Worm (Caenorhabditis elegans) whole organism, L4 larva: ENCODE results near the gene B0454.26.

Source experiments
- D1046.2 ChIP-seq: fragments of 200-800 bp; sonication (Bioruptor generic); IDR thresholded peaks from 2 replicates; pipeline ENCODE4 v1.3.6; 2022; ENCODE audit warnings: missing genetic modification characterization, missing compliant biosample characterization
- F26F4.8 ChIP-seq: fragments of 200-800 bp; sonication (Bioruptor generic); conservative IDR thresholded peaks from 2 replicates; pipeline ENCODE4 v1.3.6; 2022; ENCODE audit warnings: missing genetic modification characterization, missing compliant biosample characterization
- F37D6.2 ChIP-seq: sonication (generic microtip); optimal IDR thresholded peaks from 2 replicates; lab custom pipeline; 2016; ENCODE audit warnings: mild to moderate bottlenecking, missing genetic modification characterization, missing compliant biosample characterization
- F49E8.2 ChIP-seq: sonication (generic microtip); optimal IDR thresholded peaks from 2 replicates; lab custom pipeline; 2016; ENCODE audit warnings: missing compliant biosample characterization, mild to moderate bottlenecking, missing genetic modification characterization, borderline replicate concordance
- T20F7.1 ChIP-seq: fragments of 200-800 bp; sonication (Bioruptor generic); optimal IDR thresholded peaks from 2 replicates; lab custom pipeline; 2018; ENCODE audit warnings: mild to moderate bottlenecking, missing genetic modification characterization, missing compliant biosample characterization
- T26A8.4 ChIP-seq: fragments of 200-800 bp; sonication (Bioruptor generic); IDR thresholded peaks from 2 replicates; pipeline ENCODE4 v1.3.6; 2022; ENCODE audit warnings: missing genetic modification characterization, missing compliant biosample characterization
- aly-2 ChIP-seq: sonication (generic microtip); optimal IDR thresholded peaks from 2 replicates; lab custom pipeline; 2018; ENCODE audit warnings: missing biosample characterization, missing genetic modification characterization
- ces-1 ChIP-seq: fragments of 150-350 bp; sonication (generic microtip); optimal IDR thresholded peaks from 4 replicates; lab custom pipeline; 2014; ENCODE audit warnings: missing biosample characterization, missing genetic modification reagents, missing genetic modification characterization
- ctbp-1 ChIP-seq: fragments of 200-800 bp; sonication (Bioruptor generic); IDR thresholded peaks from 2 replicates; pipeline ENCODE4 v1.3.6; 2022; ENCODE audit warnings: missing genetic modification reagents, missing genetic modification characterization, missing compliant biosample characterization
- daf-12 ChIP-seq: fragments of 150-350 bp; optimal IDR thresholded peaks from 2 replicates; lab custom pipeline; 2014; ENCODE audit warnings: missing biosample characterization, missing genetic modification reagents, missing genetic modification characterization
- daf-16 ChIP-seq, 3 experiments: sonication (generic microtip); optimal IDR thresholded peaks; 2 replicates each; lab custom pipeline; 2016 to 2017; ENCODE audit warnings: missing genetic modification characterization in 3 of 3, missing genetic modification reagents in 3 of 3, mild to moderate bottlenecking in 2 of 3, missing compliant biosample characterization in 2 of 3, missing biosample characterization in 1 of 3, moderate library complexity in 1 of 3
- dmd-6 ChIP-seq: fragments of 200-800 bp; sonication (Bioruptor generic); IDR thresholded peaks from 2 replicates; pipeline ENCODE4 v1.3.6; 2022; ENCODE audit warnings: missing genetic modification reagents, missing genetic modification characterization, missing compliant biosample characterization
- dmd-8 ChIP-seq: fragments of 200-800 bp; sonication (Bioruptor generic); IDR thresholded peaks from 2 replicates; pipeline ENCODE4 v1.3.6; 2022; ENCODE audit warnings: missing genetic modification characterization, missing compliant biosample characterization
- egl-43 ChIP-seq: fragments of 200-800 bp; sonication (Bioruptor generic); IDR thresholded peaks from 2 replicates; pipeline ENCODE4 v1.3.6; 2022; ENCODE audit warnings: missing genetic modification reagents, missing genetic modification characterization, missing compliant biosample characterization
- fos-1 ChIP-seq: fragments of 150-350 bp; optimal IDR thresholded peaks from 2 replicates; lab custom pipeline; 2014; ENCODE audit warnings: missing biosample characterization, missing genetic modification characterization
- hif-1 ChIP-seq, 2 experiments: sonication (generic microtip); optimal IDR thresholded peaks; 2 replicates each; lab custom pipeline; 2016 to 2017; ENCODE audit warnings: missing compliant biosample characterization in 2 of 2, missing genetic modification characterization in 2 of 2, missing genetic modification reagents in 2 of 2, missing genotype in 2 of 2, mild to moderate bottlenecking in 1 of 2
- hlh-11 ChIP-seq: fragments of 200-800 bp; sonication (Bioruptor generic); optimal IDR thresholded peaks from 2 replicates; lab custom pipeline; 2018; ENCODE audit warnings: mild to moderate bottlenecking, missing genetic modification characterization, missing compliant biosample characterization
- hlh-30 ChIP-seq: sonication (generic microtip); optimal IDR thresholded peaks from 2 replicates; lab custom pipeline; 2017; ENCODE audit warnings: antibody characterized with exemption, mild to moderate bottlenecking, missing genetic modification characterization, missing compliant biosample characterization; ENCODE audit not compliant: insufficient read depth
- hmg-1.1 ChIP-seq: fragments of 200-800 bp; sonication (Bioruptor generic); IDR thresholded peaks from 2 replicates; pipeline ENCODE4 v1.3.6; 2022; ENCODE audit warnings: missing genetic modification reagents, missing genetic modification characterization, missing compliant biosample characterization
- jun-1 ChIP-seq: fragments of 150-350 bp; optimal IDR thresholded peaks from 2 replicates; lab custom pipeline; 2014; ENCODE audit warnings: missing biosample characterization, missing genetic modification reagents, missing genetic modification characterization
- lim-7 ChIP-seq: fragments of 200-800 bp; sonication (Bioruptor generic); IDR thresholded peaks from 2 replicates; pipeline ENCODE4 v1.3.6; 2022; ENCODE audit warnings: missing genetic modification characterization, missing compliant biosample characterization
- lin-13 ChIP-seq: fragments of 150-350 bp; optimal IDR thresholded peaks from 2 replicates; lab custom pipeline; 2014; ENCODE audit warnings: missing biosample characterization, missing genetic modification reagents, missing genetic modification characterization
- lin-38 ChIP-seq: fragments of 200-800 bp; sonication (Bioruptor generic); IDR thresholded peaks from 2 replicates; pipeline ENCODE4 v1.3.6; 2022; ENCODE audit warnings: missing genetic modification reagents, missing genetic modification characterization, missing compliant biosample characterization
- madf-9 ChIP-seq: fragments of 200-800 bp; sonication (Bioruptor generic); conservative IDR thresholded peaks from 2 replicates; pipeline ENCODE4 v1.3.6; 2022; ENCODE audit warnings: missing genetic modification reagents, missing genetic modification characterization, missing compliant biosample characterization
- mdl-1 ChIP-seq, 2 experiments: fragments of 150-350 bp in 1 of 2; sonication (generic microtip) in 1 of 2; optimal IDR thresholded peaks; 2 replicates each; lab custom pipeline; 2014 to 2017; ENCODE audit warnings: missing biosample characterization in 2 of 2, missing genetic modification characterization in 2 of 2
- mep-1 ChIP-seq: fragments of 150-350 bp; sonication (generic microtip); optimal IDR thresholded peaks from 3 replicates; lab custom pipeline; 2014; ENCODE audit warnings: missing biosample characterization, missing genetic modification characterization
- mes-2 ChIP-seq: sonication (generic microtip); optimal IDR thresholded peaks from 2 replicates; lab custom pipeline; 2016; ENCODE audit warnings: missing genotype, mild to moderate bottlenecking, missing genetic modification characterization, missing compliant biosample characterization; ENCODE audit not compliant: poor library complexity, severe bottlenecking
- mxl-3 ChIP-seq: fragments of 200-800 bp; sonication (Bioruptor generic); optimal IDR thresholded peaks from 2 replicates; lab custom pipeline; 2018; ENCODE audit warnings: mild to moderate bottlenecking, missing genetic modification characterization, missing compliant biosample characterization
- nhr-28 ChIP-seq: fragments of 150-350 bp; optimal IDR thresholded peaks from 2 replicates; lab custom pipeline; 2014; ENCODE audit warnings: missing biosample characterization, missing genetic modification characterization
- nhr-41 ChIP-seq: fragments of 200-800 bp; sonication (Bioruptor generic); IDR thresholded peaks from 2 replicates; pipeline ENCODE4 v1.3.6; 2022; ENCODE audit warnings: missing genetic modification reagents, missing genetic modification characterization, missing compliant biosample characterization
- nhr-76 ChIP-seq: fragments of 150-350 bp; optimal IDR thresholded peaks from 2 replicates; lab custom pipeline; 2014; ENCODE audit warnings: missing biosample characterization, missing genetic modification characterization
- nhr-77 ChIP-seq: fragments of 150-350 bp; optimal IDR thresholded peaks from 2 replicates; lab custom pipeline; 2014; ENCODE audit warnings: missing biosample characterization, missing genetic modification characterization
- pha-4 ChIP-seq, 2 experiments: fragments of 150-350 bp in 1 of 2; fragments of 200-800 bp in 1 of 2; sonication (Bioruptor generic) in 1 of 2; IDR thresholded peaks in 1 of 2; optimal IDR thresholded peaks in 1 of 2; 2 replicates each; pipeline versions ENCODE4 v1.3.6 to Lab custom; 2014 to 2022; ENCODE audit warnings: missing genetic modification characterization in 2 of 2, missing genetic modification reagents in 2 of 2, missing biosample characterization in 1 of 2, missing compliant biosample characterization in 1 of 2
- php-3 ChIP-seq: fragments of 200-800 bp; sonication (Bioruptor generic); IDR thresholded peaks from 2 replicates; pipeline ENCODE4 v1.3.6; 2022; ENCODE audit warnings: missing genetic modification reagents, missing genetic modification characterization, missing compliant biosample characterization
- rbr-2 ChIP-seq: sonication (generic microtip); optimal IDR thresholded peaks from 2 replicates; lab custom pipeline; 2016; ENCODE audit warnings: missing genotype, missing genetic modification characterization, missing compliant biosample characterization
- saeg-2 ChIP-seq: fragments of 200-800 bp; sonication (Bioruptor generic); IDR thresholded peaks from 2 replicates; pipeline ENCODE4 v1.3.6; 2022; ENCODE audit warnings: missing genetic modification reagents, missing genetic modification characterization, missing compliant biosample characterization
- set-16 ChIP-seq: fragments of 200-800 bp; sonication (Bioruptor generic); IDR thresholded peaks from 2 replicates; pipeline ENCODE4 v1.3.6; 2022; ENCODE audit warnings: missing genetic modification reagents, missing genetic modification characterization, missing compliant biosample characterization
- snpc-1.2 ChIP-seq: fragments of 200-800 bp; sonication (Bioruptor generic); IDR thresholded peaks from 2 replicates; pipeline ENCODE4 v1.3.6; 2022; ENCODE audit warnings: missing genetic modification reagents, missing genetic modification characterization, missing compliant biosample characterization
- spr-1 ChIP-seq: sonication (generic microtip); optimal IDR thresholded peaks from 2 replicates; lab custom pipeline; 2016; ENCODE audit warnings: mild to moderate bottlenecking, missing genetic modification characterization, missing compliant biosample characterization
- spr-3 ChIP-seq: fragments of 200-800 bp; sonication (Bioruptor generic); optimal IDR thresholded peaks from 2 replicates; lab custom pipeline; 2018; ENCODE audit warnings: mild to moderate bottlenecking, missing genetic modification characterization, missing compliant biosample characterization
- unc-39 ChIP-seq: sonication (generic microtip); optimal IDR thresholded peaks from 2 replicates; lab custom pipeline; 2017; ENCODE audit warnings: missing biosample characterization, missing genetic modification characterization
- unc-62 ChIP-seq, 3 experiments: fragments of 150-350 bp in 1 of 3; sonication (generic microtip); optimal IDR thresholded peaks in 2 of 3; peaks in 1 of 3; 1 replicate in 1 of 3; 2 replicates in 2 of 3; lab custom pipeline; 2014 to 2017; ENCODE audit warnings: missing biosample characterization in 3 of 3, missing genetic modification characterization in 3 of 3, missing genetic modification reagents in 3 of 3, missing genotype in 1 of 3
- ztf-7 ChIP-seq: fragments of 150-350 bp; optimal IDR thresholded peaks from 2 replicates; lab custom pipeline; 2014; ENCODE audit warnings: missing biosample characterization, missing genetic modification characterization

B0454.26 gene

DNA sequence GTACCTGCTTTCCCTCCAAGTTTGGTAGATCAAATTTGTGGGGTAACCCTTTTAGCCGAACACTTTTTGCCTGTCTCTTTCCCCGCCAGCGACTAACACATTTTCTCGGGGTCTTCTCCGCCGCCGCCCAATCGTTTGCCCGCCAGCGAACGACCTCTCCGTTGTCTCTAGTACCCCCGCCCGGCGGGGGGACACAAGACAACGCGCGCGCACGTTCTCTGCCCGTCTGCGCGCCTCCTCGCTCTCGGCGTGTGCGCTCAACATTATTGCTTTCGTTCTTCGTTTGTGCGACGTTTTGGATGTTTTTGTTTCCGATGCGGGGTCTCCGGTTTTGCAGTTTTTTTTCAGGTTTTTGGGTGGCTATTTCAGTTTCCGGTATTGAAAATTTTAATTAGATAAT, 17.2 kb upstream of the B0454.26 start (continued):
- TF ChIP-seq nhr-77 (tag; lab: Kevin White, UChicago) (no peak), lin-13 (GFP tag; lab: Kevin White, UChicago) (peak; percentile 46), unc-39 (tag; lab: Kevin White, UChicago) (no peak), egl-43 (GFP tag; lab: Robert Waterston, UW) (peak; percentile 50; the same call in 1 of the 2 replicates), madf-9 (GFP tag; lab: Robert Waterston, UW) (0 out of 2 replicates have a peak, but pooled peaks have one; percentile 19), ztf-7 (tag; lab: Kevin White, UChicago) (no peak), nhr-76 (no peak), fos-1 (tag; lab: Kevin White, UChicago) (no peak), dmd-8 (no peak), dmd-6 (GFP tag; lab: Robert Waterston, UW) (peak; percentile 12; the same call in 1 of the 2 replicates), snpc-1.2 (GFP tag; lab: Robert Waterston, UW) (no peak), rbr-2 (tag; lab: Kevin White, UChicago) (peak; percentile 49), mxl-3 (peak; percentile 33), ctbp-1 (GFP tag; lab: Robert Waterston, UW) (no peak), daf-12 (tag; lab: Kevin White, UChicago) (no peak), hlh-11 (tag; lab: Kevin White, UChicago) (peak; percentile 31), aly-2 (tag; lab: Kevin White, UChicago) (no peak), lim-7 (GFP tag; lab: Robert Waterston, UW) (no peak), D1046.2 (GFP tag; lab: Robert Waterston, UW) (no peak), F26F4.8 (GFP tag; lab: Robert Waterston, UW) (no peak), mep-1 (tag; lab: Kevin White, UChicago) (no peak), T20F7.1 (GFP tag; lab: Kevin White, UChicago) (no peak), spr-3 (GFP tag; lab: Kevin White, UChicago) (no peak), hlh-30 (tag; lab: Kevin White, UChicago) (peak; percentile 74), saeg-2 (GFP tag; lab: Robert Waterston, UW) (no peak), spr-1 (tag; lab: Kevin White, UChicago) (peak; percentile 14), F49E8.2 (no peak), nhr-41 (GFP tag; lab: Robert Waterston, UW) (no peak), mdl-1 (tag; optimal IDR thresholded peaks at IDR 0.05; lab: Kevin White, UChicago) (peak in 1 of 2 experiments; percentile 51), lin-38 (GFP tag; lab: Robert Waterston, UW) (no peak), hmg-1.1 (peak; percentile 75), T26A8.4 (GFP tag; lab: Robert Waterston, UW) (no peak), jun-1 (tag; lab: Kevin White, UChicago) (no peak), php-3 (GFP tag; lab: Robert Waterston, UW) (no peak)

DNA sequence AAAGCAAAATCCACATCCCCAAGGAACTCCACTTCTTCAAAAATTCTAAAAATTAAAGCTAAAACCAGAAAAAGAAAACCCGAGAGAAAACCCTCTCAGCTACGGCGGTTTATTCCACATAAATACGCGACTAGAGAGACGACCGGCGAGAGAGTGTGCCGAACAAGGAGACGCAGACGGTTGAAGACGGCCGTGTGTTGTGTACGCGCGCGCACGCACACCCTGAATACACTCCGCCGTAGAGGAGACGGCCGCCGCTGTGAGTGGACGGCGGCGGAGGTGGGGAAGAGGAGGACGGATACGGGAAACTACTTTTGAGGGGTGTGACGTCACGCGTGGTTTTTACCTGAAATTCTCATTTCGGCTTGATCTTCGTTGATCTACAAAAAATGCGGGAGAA, 16.3 kb upstream of the B0454.26 start:
- TF ChIP-seq pha-4 (GFP tag; IDR thresholded peaks at IDR 0.05; lab: Robert Waterston, UW), result 0 out of 2 replicates have a peak, but pooled peaks have one; percentile 5
- TF ChIP-seq pha-4 (tag; optimal IDR thresholded peaks at IDR 0.05; lab: Kevin White, UChicago), result no peak
- TF ChIP-seq set-16, result peak; percentile 85
- TF ChIP-seq rbr-2 (tag; lab: Kevin White, UChicago), result peak; percentile 21
- TF ChIP-seq ces-1 (GFP tag; lab: Kevin White, UChicago), result no peak
- no peak for TF ChIP-seq dmd-8
- TF ChIP-seq hmg-1.1, result peak; percentile 68; the same call in 1 of the 2 replicates
- TF ChIP-seq F37D6.2 (tag; lab: Kevin White, UChicago), result no peak
- TF ChIP-seq spr-3 (GFP tag; lab: Kevin White, UChicago), result no peak
- peak; percentile 30 for TF ChIP-seq mes-2 (tag; lab: Kevin White, UChicago)
- no peak for TF ChIP-seq lim-7 (GFP tag; lab: Robert Waterston, UW)
- TF ChIP-seq nhr-28 (tag; lab: Kevin White, UChicago), result peak; percentile 40
- peak; percentile 33 for TF ChIP-seq hlh-11 (tag; lab: Kevin White, UChicago)
- peak in 1 of 2 experiments; percentile 17 for TF ChIP-seq hif-1 (tag; optimal IDR thresholded peaks at IDR 0.05; lab: Kevin White, UChicago)
- no peak for TF ChIP-seq daf-16 (GFP tag; optimal IDR thresholded peaks at IDR 0.05; lab: Kevin White, UChicago)
- TF ChIP-seq daf-16 (tag; optimal IDR thresholded peaks at IDR 0.05; lab: Kevin White, UChicago), result peak; percentile 29
- TF ChIP-seq unc-62 (GFP tag; optimal IDR thresholded peaks at IDR 0.05 in 1 of 2; lab: Kevin White, UChicago), result no peak
- no peak for TF ChIP-seq unc-62 (tag; optimal IDR thresholded peaks at IDR 0.05; lab: Kevin White, UChicago)
- TF ChIP-seq mxl-3, result peak; percentile 17
